Fruit fly (Drosophila melanogaster) whole organism, embryonic: Measurements from ENCODE around the gene Nazo.
A peak's percentile ranks its signal among the peaks of the same experiment; 100 is the strongest.

Experiments
- Blimp-1 ChIP-seq: fragments of 200-800 bp; sonication (Bioruptor generic); optimal IDR thresholded peaks from 3 replicates; lab custom pipeline; 2018; ENCODE audit warnings: missing biosample characterization, missing genetic modification characterization, mild to moderate bottlenecking, moderate library complexity, missing genetic modification reagents
- CG11504 ChIP-seq: fragments of 200-800 bp; sonication (Bioruptor generic); optimal IDR thresholded peaks from 3 replicates; lab custom pipeline; 2019; ENCODE audit warnings: missing biosample characterization, mild to moderate bottlenecking, missing genetic modification characterization, moderate library complexity
- CG12155 ChIP-seq: fragments of 200-800 bp; sonication (Bioruptor generic); optimal IDR thresholded peaks from 3 replicates; lab custom pipeline; 2016; ENCODE audit warnings: missing biosample characterization, missing genetic modification characterization
- CG1233 ChIP-seq: fragments of 200-800 bp; sonication (Bioruptor generic); optimal IDR thresholded peaks from 4 replicates; lab custom pipeline; 2018; ENCODE audit warnings: missing biosample characterization, mild to moderate bottlenecking, missing genetic modification characterization
- CG12659 ChIP-seq: fragments of 200-800 bp; sonication (Bioruptor generic); optimal IDR thresholded peaks from 3 replicates; lab custom pipeline; 2017; ENCODE audit warnings: mild to moderate bottlenecking, missing biosample characterization, missing genetic modification reagents, missing genetic modification characterization
- CG13123 ChIP-seq: fragments of 200-800 bp; sonication (Bioruptor generic); optimal IDR thresholded peaks from 2 replicates; lab custom pipeline; 2016; ENCODE audit warnings: missing biosample characterization, missing genetic modification characterization
- CG14667 ChIP-seq: fragments of 200-800 bp; sonication (Bioruptor generic); IDR thresholded peaks from 2 replicates; pipeline ENCODE4 v1.3.6; 2022; ENCODE audit warnings: missing biosample characterization, missing genetic modification characterization
- CG15011 ChIP-seq: fragments of 200-800 bp; sonication (Bioruptor generic); optimal IDR thresholded peaks from 3 replicates; lab custom pipeline; 2018; ENCODE audit warnings: missing biosample characterization, mild to moderate bottlenecking, missing genetic modification characterization
- CG1647 ChIP-seq: fragments of 200-800 bp; sonication (Bioruptor generic); optimal IDR thresholded peaks from 3 replicates; lab custom pipeline; 2016; ENCODE audit warnings: missing biosample characterization, missing genetic modification characterization
- CG16813 ChIP-seq: fragments of 200-800 bp; sonication (Bioruptor generic); IDR thresholded peaks from 3 replicates; pipeline ENCODE4 v1.3.6; 2022; ENCODE audit warnings: missing biosample characterization, missing genetic modification characterization; ENCODE audit not compliant: partially characterized antibody
- CG1832 ChIP-seq: fragments of 200-800 bp; sonication (Bioruptor generic); optimal IDR thresholded peaks from 2 replicates; lab custom pipeline; 2017; ENCODE audit warnings: missing biosample characterization, mild to moderate bottlenecking, missing genetic modification characterization, inconsistent platforms
- CG2199 ChIP-seq: fragments of 200-800 bp; sonication (Bioruptor generic); IDR thresholded peaks from 3 replicates; pipeline ENCODE4 v1.3.6; 2022; ENCODE audit warnings: missing biosample characterization, missing genetic modification characterization
- CG2202 ChIP-seq: fragments of 200-800 bp; sonication (Bioruptor generic); optimal IDR thresholded peaks from 2 replicates; lab custom pipeline; 2018; ENCODE audit warnings: missing biosample characterization, mild to moderate bottlenecking, missing genetic modification characterization
- CG2678 ChIP-seq: fragments of 200-800 bp; sonication (Bioruptor generic); optimal IDR thresholded peaks from 3 replicates; lab custom pipeline; 2019; ENCODE audit warnings: missing biosample characterization, mild to moderate bottlenecking, missing genetic modification characterization, moderate library complexity
- CG2875 ChIP-seq: fragments of 200-800 bp; sonication (Bioruptor generic); optimal IDR thresholded peaks from 2 replicates; lab custom pipeline; 2017; ENCODE audit warnings: missing biosample characterization, mild to moderate bottlenecking, missing genetic modification characterization, missing genetic modification reagents
- CG3065 ChIP-seq: fragments of 200-800 bp; sonication (Bioruptor generic); optimal IDR thresholded peaks from 2 replicates; lab custom pipeline; 2016; ENCODE audit warnings: missing biosample characterization, missing genetic modification characterization
- CG31224 ChIP-seq: fragments of 200-800 bp; sonication (Bioruptor generic); IDR thresholded peaks from 2 replicates; pipeline ENCODE4 v1.3.6; 2022; ENCODE audit warnings: missing biosample characterization, missing genetic modification characterization
- CG3163 ChIP-seq: fragments of 200-800 bp; sonication (Bioruptor generic); optimal IDR thresholded peaks from 3 replicates; lab custom pipeline; 2016; ENCODE audit warnings: missing biosample characterization, missing genetic modification characterization
- CG33213 ChIP-seq: fragments of 200-800 bp; sonication (Bioruptor generic); optimal IDR thresholded peaks from 3 replicates; lab custom pipeline; 2016; ENCODE audit warnings: missing biosample characterization, missing genetic modification characterization
- CG34376 ChIP-seq: fragments of 200-800 bp; sonication (Bioruptor generic); optimal IDR thresholded peaks from 2 replicates; lab custom pipeline; 2018; ENCODE audit warnings: missing biosample characterization, mild to moderate bottlenecking, missing genetic modification characterization
- CG3838 ChIP-seq: fragments of 200-800 bp; sonication (Bioruptor generic); optimal IDR thresholded peaks from 3 replicates; lab custom pipeline; 2016; ENCODE audit warnings: missing biosample characterization, missing genetic modification characterization
- CG3995 ChIP-seq: fragments of 200-800 bp; sonication (Bioruptor generic); optimal IDR thresholded peaks from 3 replicates; lab custom pipeline; 2016; ENCODE audit warnings: missing biosample characterization, missing genetic modification characterization
- CG6683 ChIP-seq: fragments of 200-800 bp; sonication (Bioruptor generic); optimal IDR thresholded peaks from 2 replicates; lab custom pipeline; 2017; ENCODE audit warnings: missing biosample characterization, mild to moderate bottlenecking, missing genetic modification characterization, missing genetic modification reagents
- CG7271 ChIP-seq: fragments of 200-800 bp; sonication (Bioruptor generic); optimal IDR thresholded peaks from 2 replicates; lab custom pipeline; 2018; ENCODE audit warnings: missing biosample characterization, mild to moderate bottlenecking, missing genetic modification characterization, moderate library complexity
- CG9797 ChIP-seq: fragments of 200-800 bp; sonication (Bioruptor generic); optimal IDR thresholded peaks from 3 replicates; lab custom pipeline; 2018; ENCODE audit warnings: missing biosample characterization, mild to moderate bottlenecking, missing genetic modification characterization
- CG9876 ChIP-seq: fragments of 200-800 bp; sonication (Bioruptor generic); optimal IDR thresholded peaks from 2 replicates; lab custom pipeline; 2016; ENCODE audit warnings: missing biosample characterization, missing genetic modification characterization
- E2f2 ChIP-seq: fragments of 200-800 bp; sonication (Bioruptor generic); IDR thresholded peaks from 2 replicates; pipeline ENCODE4 v1.3.6; 2022; ENCODE audit warnings: missing biosample characterization, missing genetic modification characterization
- H15 ChIP-seq: fragments of 200-800 bp; sonication (Bioruptor generic); IDR thresholded peaks from 3 replicates; pipeline ENCODE4 v1.3.6; 2022; ENCODE audit warnings: missing biosample characterization, missing genetic modification characterization
- HLH4C ChIP-seq: fragments of 200-800 bp; sonication (Bioruptor generic); IDR thresholded peaks from 3 replicates; pipeline ENCODE4 v1.3.6; 2022; ENCODE audit warnings: missing biosample characterization, missing genetic modification characterization; ENCODE audit not compliant: partially characterized antibody
- Kr ChIP-seq: fragments of 200-800 bp; sonication (Bioruptor generic); optimal IDR thresholded peaks from 2 replicates; lab custom pipeline; 2017; ENCODE audit warnings: missing biosample characterization, mild to moderate bottlenecking, missing genetic modification characterization
- MBD-R2 ChIP-seq: fragments of 200-800 bp; sonication (Bioruptor generic); IDR thresholded peaks from 2 replicates; pipeline ENCODE4 v1.3.6; 2022; ENCODE audit warnings: missing biosample characterization, missing genetic modification characterization
- Mrtf ChIP-seq: fragments of 200-800 bp; sonication (Bioruptor generic); IDR thresholded peaks from 3 replicates; pipeline ENCODE4 v1.3.6; 2022; ENCODE audit warnings: missing biosample characterization, missing genetic modification characterization
- Optix ChIP-seq: fragments of 200-800 bp; sonication (Bioruptor generic); IDR thresholded peaks from 3 replicates; pipeline ENCODE4 v1.3.6; 2022; ENCODE audit warnings: missing biosample characterization, missing genetic modification characterization
- Pdp1 ChIP-seq, 2 experiments: fragments of 200-800 bp; sonication (Bioruptor generic); optimal IDR thresholded peaks; 3 replicates each; lab custom pipeline; 2016; ENCODE audit warnings: missing biosample characterization in 2 of 2, missing genetic modification characterization in 2 of 2, mild to moderate bottlenecking in 1 of 2, moderate library complexity in 1 of 2
- Rfx ChIP-seq: fragments of 200-800 bp; sonication (Bioruptor generic); IDR thresholded peaks from 2 replicates; pipeline ENCODE4 v1.3.6; 2022; ENCODE audit warnings: missing biosample characterization, missing genetic modification characterization
- Six4 ChIP-seq: fragments of 200-800 bp; sonication (Bioruptor generic); optimal IDR thresholded peaks from 2 replicates; lab custom pipeline; 2016; ENCODE audit warnings: missing biosample characterization, missing genetic modification characterization
- bab2 ChIP-seq: fragments of 200-800 bp; sonication (Bioruptor generic); optimal IDR thresholded peaks from 2 replicates; lab custom pipeline; 2016; ENCODE audit warnings: missing biosample characterization, missing genetic modification characterization
- bowl ChIP-seq: fragments of 200-800 bp; sonication (Bioruptor generic); IDR thresholded peaks from 2 replicates; pipeline ENCODE4 v1.3.6; 2022; ENCODE audit warnings: missing biosample characterization, missing genetic modification characterization
- gfzf ChIP-seq: fragments of 200-800 bp; sonication (Bioruptor generic); optimal IDR thresholded peaks from 2 replicates; lab custom pipeline; 2016; ENCODE audit warnings: missing biosample characterization, mild to moderate bottlenecking, missing genetic modification characterization, moderate library complexity
- grau ChIP-seq: fragments of 200-800 bp; optimal IDR thresholded peaks from 3 replicates; lab custom pipeline; 2019; ENCODE audit warnings: missing biosample characterization, mild to moderate bottlenecking, missing genetic modification characterization, moderate library complexity
- jigr1 ChIP-seq: fragments of 200-800 bp; sonication (Bioruptor generic); IDR thresholded peaks from 3 replicates; pipeline ENCODE4 v1.3.6; 2022; ENCODE audit warnings: missing biosample characterization, missing genetic modification characterization
- ken ChIP-seq: fragments of 200-800 bp; sonication (Bioruptor generic); IDR thresholded peaks from 3 replicates; pipeline ENCODE4 v1.3.6; 2022; ENCODE audit warnings: missing biosample characterization, missing genetic modification characterization
- lmd ChIP-seq: fragments of 200-800 bp; sonication (Bioruptor generic); IDR thresholded peaks from 2 replicates; pipeline ENCODE4 v1.3.6; 2022; ENCODE audit warnings: missing biosample characterization, missing genetic modification characterization
- nerfin-2 ChIP-seq: fragments of 200-800 bp; sonication (Bioruptor generic); IDR thresholded peaks from 2 replicates; pipeline ENCODE4 v1.3.6; 2022; ENCODE audit warnings: missing biosample characterization, missing genetic modification characterization; ENCODE audit not compliant: partially characterized antibody
- pita ChIP-seq: fragments of 200-800 bp; sonication (Bioruptor generic); optimal IDR thresholded peaks from 2 replicates; lab custom pipeline; 2017; ENCODE audit warnings: missing biosample characterization, mild to moderate bottlenecking, missing genetic modification characterization
- ro ChIP-seq: fragments of 200-800 bp; sonication (Bioruptor generic); IDR thresholded peaks from 2 replicates; pipeline ENCODE4 v1.3.6; 2022; ENCODE audit warnings: missing biosample characterization, missing genetic modification characterization
- scrt ChIP-seq: fragments of 200-800 bp; sonication (Bioruptor generic); optimal IDR thresholded peaks from 2 replicates; lab custom pipeline; 2018; ENCODE audit warnings: missing biosample characterization, mild to moderate bottlenecking, missing genetic modification characterization, moderate library complexity
- sisA ChIP-seq: fragments of 200-800 bp; sonication (Bioruptor generic); IDR thresholded peaks from 2 replicates; pipeline ENCODE4 v1.3.6; 2022; ENCODE audit warnings: missing biosample characterization, missing genetic modification characterization
- stwl ChIP-seq: fragments of 200-800 bp; sonication (Bioruptor generic); optimal IDR thresholded peaks from 3 replicates; lab custom pipeline; 2018; ENCODE audit warnings: missing biosample characterization, mild to moderate bottlenecking, missing genetic modification characterization, moderate library complexity

Gene Nazo

dm6 chr3R:8300928-8301752 lies 13.5 kb downstream of the Nazo start, which contains the start of the genes CG9626 and mRpL1 (continued):
- TF ChIP-seq CG2875 (GFP tag; lab: Kevin White, UChicago), result no peak
- TF ChIP-seq Optix (GFP tag; lab: Robert Waterston, UW), result no peak
- TF ChIP-seq CG15011 (GFP tag; lab: Kevin White, UChicago), result no peak
- no peak for TF ChIP-seq CG31224
- TF ChIP-seq CG3163 (GFP tag; lab: Kevin White, UChicago), result peak; percentile 54
- TF ChIP-seq Kr (GFP tag; lab: Kevin White, UChicago), result no peak
- TF ChIP-seq stwl (tag; lab: Kevin White, UChicago), result no peak
- TF ChIP-seq pita, result peak; percentile 94
- no peak for TF ChIP-seq jigr1
- no peak for TF ChIP-seq scrt (GFP tag; lab: Kevin White, UChicago)
- TF ChIP-seq nerfin-2 (GFP tag; lab: Robert Waterston, UW), result 0 out of 2 replicates have a peak, but pooled peaks have one; percentile 12
- TF ChIP-seq ken, result peak; percentile 41; the same call in 1 of the 3 replicates
- no peak for TF ChIP-seq CG1647 (GFP tag; lab: Kevin White, UChicago)
- TF ChIP-seq CG33213 (GFP tag; lab: Kevin White, UChicago), result peak; percentile 58
- TF ChIP-seq CG9797, result peak; percentile 47
- TF ChIP-seq H15 (GFP tag; lab: Robert Waterston, UW), result no peak
- no peak for TF ChIP-seq CG3995 (GFP tag; lab: Kevin White, UChicago)
- peak; percentile 91 for TF ChIP-seq MBD-R2
- no peak for TF ChIP-seq Blimp-1 (GFP tag; lab: Kevin White, UChicago)
- TF ChIP-seq CG12659 (GFP tag; lab: Kevin White, UChicago), result peak; percentile 52
- TF ChIP-seq sisA (GFP tag; lab: Robert Waterston, UW), result 0 out of 2 replicates have a peak, but pooled peaks have one; percentile 21
- no peak for TF ChIP-seq CG2678
- no peak for TF ChIP-seq CG1233 (GFP tag; lab: Kevin White, UChicago)
- no peak; the same call in 2 of the 3 replicates for TF ChIP-seq CG16813 (GFP tag; lab: Robert Waterston, UW)
- peak; percentile 51; the same call in 1 of the 3 replicates for TF ChIP-seq CG2199
- TF ChIP-seq bab2 (GFP tag; lab: Kevin White, UChicago), result no peak
- 0 out of 2 replicates have a peak, but pooled peaks have one; percentile 12 for TF ChIP-seq lmd (GFP tag; lab: Robert Waterston, UW)
- TF ChIP-seq grau, result peak; percentile 30
- no peak for TF ChIP-seq CG6683
- no peak for TF ChIP-seq Six4 (GFP tag; lab: Kevin White, UChicago)
- TF ChIP-seq CG1832 (GFP tag; lab: Kevin White, UChicago), result no peak
- TF ChIP-seq CG12155 (GFP tag; lab: Kevin White, UChicago), result peak; percentile 35
- TF ChIP-seq HLH4C (GFP tag; lab: Robert Waterston, UW), result peak; percentile 15; the same call in 1 of the 3 replicates
- TF ChIP-seq CG13123, result no peak
- no peak for TF ChIP-seq CG7271 (tag; lab: Kevin White, UChicago)
- peak; percentile 6 for TF ChIP-seq CG3065 (GFP tag; lab: Kevin White, UChicago)
- TF ChIP-seq bowl (GFP tag; lab: Robert Waterston, UW), result no peak
- TF ChIP-seq Mrtf (GFP tag; lab: Robert Waterston, UW), result no peak
- no peak for TF ChIP-seq CG9876 (GFP tag; lab: Kevin White, UChicago)
- no peak for TF ChIP-seq CG2202
- TF ChIP-seq CG3838 (GFP tag; lab: Kevin White, UChicago), result no peak
- no peak for TF ChIP-seq ro
- TF ChIP-seq E2f2 (GFP tag; lab: Robert Waterston, UW), result peak; percentile 53
- TF ChIP-seq Rfx (GFP tag; lab: Robert Waterston, UW), result peak; percentile 32; the same call in 1 of the 2 replicates
- peak in 1 of 2 experiments; percentile 100 for TF ChIP-seq Pdp1 (GFP tag; optimal IDR thresholded peaks at IDR 0.05; lab: Kevin White, UChicago)
- peak; percentile 63 for TF ChIP-seq gfzf
- no peak for TF ChIP-seq CG11504 (tag; lab: Kevin White, UChicago)
- TF ChIP-seq CG34376, result no peak
- no peak for TF ChIP-seq CG14667
